Fruit fly (Drosophila melanogaster): ENCODE results near the gene CG12483.

CG12483 gene

DNA sequence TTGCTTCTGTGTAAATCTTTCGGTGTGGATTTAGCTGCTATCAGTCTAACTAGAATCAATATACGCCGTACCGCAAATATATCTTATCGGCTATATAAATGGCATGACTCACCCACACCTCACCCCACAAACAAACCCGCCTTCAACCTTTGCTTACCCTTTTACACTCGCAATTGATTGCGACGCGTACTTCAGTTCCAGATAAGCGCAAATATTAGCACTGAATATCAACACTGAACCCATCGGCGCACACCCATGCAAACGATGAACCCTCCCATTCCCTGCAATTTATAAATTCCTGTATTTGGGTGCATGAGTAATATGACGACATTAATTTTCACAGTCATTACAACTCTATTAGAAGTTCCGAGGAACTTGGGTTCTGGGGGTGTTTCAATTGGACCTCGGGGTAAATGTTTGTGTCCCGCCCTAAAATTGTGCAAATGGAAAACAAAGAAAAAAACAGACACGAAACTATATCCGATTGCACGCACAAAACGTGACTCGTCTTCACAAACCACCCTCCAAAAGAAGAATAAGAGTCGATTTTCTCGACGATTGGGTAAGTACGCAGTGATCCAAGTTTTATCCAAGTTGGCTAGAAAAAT lies 12.9 kb downstream of the CG12483 start (continued):
- peak; percentile 20 for TF ChIP-seq CG1233 (GFP tag; optimal IDR thresholded peaks at IDR 0.05)
- no peak for TF ChIP-seq Gsc (GFP tag; IDR thresholded peaks at IDR 0.05)
- 0 out of 3 replicates have a peak, but pooled peaks have one; percentile 19 for TF ChIP-seq Dbx (GFP tag; IDR thresholded peaks at IDR 0.05)
- peak; percentile 32 for TF ChIP-seq HmgZ (tag; optimal IDR thresholded peaks at IDR 0.05)
- no peak for TF ChIP-seq CG6689 (GFP tag; IDR thresholded peaks at IDR 0.05)
- no peak for TF ChIP-seq CG9437 (GFP tag; optimal IDR thresholded peaks at IDR 0.05)
- TF ChIP-seq esg (GFP tag; conservative IDR thresholded peaks at IDR 0.05) = no peak
- TF ChIP-seq CG4707 (GFP tag; optimal IDR thresholded peaks at IDR 0.05) = no peak
- peak; percentile 60 for TF ChIP-seq CG15479 (GFP tag; optimal IDR thresholded peaks at IDR 0.05)
- peak; percentile 47; the same call in 1 of the 2 replicates for TF ChIP-seq Xrp1 (GFP tag; IDR thresholded peaks at IDR 0.05)
- peak; percentile 28 for TF ChIP-seq CG7987 (GFP tag; optimal IDR thresholded peaks at IDR 0.05)
- peak; percentile 16 for TF ChIP-seq Meics (GFP tag; optimal IDR thresholded peaks at IDR 0.05)
- TF ChIP-seq Camta (GFP tag; optimal IDR thresholded peaks at IDR 0.05) = no peak
- peak; percentile 19 for TF ChIP-seq CG2678 (tag; optimal IDR thresholded peaks at IDR 0.05)
- TF ChIP-seq scrt (GFP tag; optimal IDR thresholded peaks at IDR 0.05) = no peak
- no peak for TF ChIP-seq kni (GFP tag; optimal IDR thresholded peaks at IDR 0.05)
- TF ChIP-seq CG13894 (tag; optimal IDR thresholded peaks at IDR 0.05) = peak; percentile 49
- peak; percentile 13 for TF ChIP-seq CG18619 (GFP tag; optimal IDR thresholded peaks at IDR 0.05)
- no peak for TF ChIP-seq CG3065 (GFP tag; optimal IDR thresholded peaks at IDR 0.05)
- no peak for TF ChIP-seq CG16813 (GFP tag; IDR thresholded peaks at IDR 0.05; ENCODE audit: partially characterized antibody)
- peak; percentile 44 for TF ChIP-seq CG6813 (GFP tag; optimal IDR thresholded peaks at IDR 0.05)
- peak; percentile 72; the same call in 1 of the 2 replicates for TF ChIP-seq GATAe (GFP tag; conservative IDR thresholded peaks at IDR 0.05)
- no peak for TF ChIP-seq CG17829 (tag; optimal IDR thresholded peaks at IDR 0.05)
- TF ChIP-seq sqz (GFP tag; optimal IDR thresholded peaks at IDR 0.05) = peak; percentile 27
- peak in 1 of 2 experiments; percentile 10 for TF ChIP-seq Hr78 (GFP tag; optimal IDR thresholded peaks at IDR 0.05)
- peak; percentile 28 for TF ChIP-seq CG15011 (GFP tag; optimal IDR thresholded peaks at IDR 0.05)
- no peak for TF ChIP-seq CG7556 (GFP tag; optimal IDR thresholded peaks at IDR 0.05)
- TF ChIP-seq CG11695 (GFP tag; IDR thresholded peaks at IDR 0.05) = 0 out of 3 replicates have a peak, but pooled peaks have one; percentile 17
- TF ChIP-seq luna (GFP tag; optimal IDR thresholded peaks at IDR 0.05) = no peak
- peak; percentile 6 for TF ChIP-seq ac (GFP tag; optimal IDR thresholded peaks at IDR 0.05)
- no peak for TF ChIP-seq dan (GFP tag; IDR thresholded peaks at IDR 0.05)
- TF ChIP-seq Trl (optimal IDR thresholded peaks at IDR 0.05) = no peak
- TF ChIP-seq Trl (GFP tag; optimal IDR thresholded peaks at IDR 0.05) = no peak
- TF ChIP-seq lbe (GFP tag; optimal IDR thresholded peaks at IDR 0.05) = peak; percentile 22
- TF ChIP-seq CG13287 (GFP tag; IDR thresholded peaks at IDR 0.05; ENCODE audit: partially characterized antibody) = no peak
- no peak for TF ChIP-seq sna (GFP tag; IDR thresholded peaks at IDR 0.05; ENCODE audit: partially characterized antibody)
- TF ChIP-seq tgo (GFP tag; IDR thresholded peaks at IDR 0.05) = no peak
- TF ChIP-seq cato (GFP tag; optimal IDR thresholded peaks at IDR 0.05; ENCODE audit: borderline replicate concordance) = no peak
- TF ChIP-seq PHDP (tag; optimal IDR thresholded peaks at IDR 0.05) = peak; percentile 16
- peak; percentile 97 for TF ChIP-seq pros (GFP tag; optimal IDR thresholded peaks at IDR 0.05)

DNA sequence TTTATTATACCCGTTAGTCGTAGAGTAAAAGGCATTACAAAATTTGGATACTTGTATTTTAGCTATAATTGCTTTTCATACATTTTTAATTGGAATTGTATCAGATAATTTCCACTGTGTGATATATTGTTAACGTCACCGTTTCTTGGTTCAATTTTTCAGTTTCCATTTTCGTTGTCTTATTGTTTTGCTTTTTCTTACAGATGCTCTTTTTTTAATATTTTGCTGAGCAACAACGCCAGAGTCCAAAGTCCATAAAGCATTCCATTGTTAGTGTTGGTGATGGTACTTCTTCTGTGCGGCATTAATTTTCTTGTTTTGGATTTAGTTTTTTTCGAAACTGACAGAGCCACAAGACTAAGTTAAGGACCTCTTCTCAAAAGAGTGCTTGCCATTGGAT lies 15.2 kb downstream of the CG12483 start:
- TF ChIP-seq nom (GFP tag; optimal IDR thresholded peaks at IDR 0.05) (peak; percentile 69), kni (GFP tag; optimal IDR thresholded peaks at IDR 0.05) (no peak)

Measured in whole organism, embryonic.